Worm (Caenorhabditis elegans): ENCODE data around the gene fbxc-27.

Gene fbxc-27

ce11 chrII:909554-909953, at the start of gene fbxc-27, which contains the start of gene fbxc-24:
fbxc-27 (plus strand) TSS chrII:909769.
fbxc-24 (minus strand) TSS chrII:909654.
- TF ChIP-seq tab-1 (GFP tag; IDR thresholded peaks at IDR 0.05) (no peak), T22C8.4 (GFP tag; IDR thresholded peaks at IDR 0.05) (no peak), med-1 (GFP tag; optimal IDR thresholded peaks at IDR 0.05; ENCODE audit: insufficient read depth) (no peak), ztf-23 (GFP tag; IDR thresholded peaks at IDR 0.05) (no peak), klf-2 (GFP tag; conservative IDR thresholded peaks at IDR 0.05) (no peak), flt-1 (GFP tag; IDR thresholded peaks at IDR 0.05) (no peak), ztf-29 (GFP tag; IDR thresholded peaks at IDR 0.05) (no peak), ref-1 (GFP tag; conservative IDR thresholded peaks at IDR 0.05) (no peak), cog-1 (tag; optimal IDR thresholded peaks at IDR 0.05) (no peak)

DNA sequence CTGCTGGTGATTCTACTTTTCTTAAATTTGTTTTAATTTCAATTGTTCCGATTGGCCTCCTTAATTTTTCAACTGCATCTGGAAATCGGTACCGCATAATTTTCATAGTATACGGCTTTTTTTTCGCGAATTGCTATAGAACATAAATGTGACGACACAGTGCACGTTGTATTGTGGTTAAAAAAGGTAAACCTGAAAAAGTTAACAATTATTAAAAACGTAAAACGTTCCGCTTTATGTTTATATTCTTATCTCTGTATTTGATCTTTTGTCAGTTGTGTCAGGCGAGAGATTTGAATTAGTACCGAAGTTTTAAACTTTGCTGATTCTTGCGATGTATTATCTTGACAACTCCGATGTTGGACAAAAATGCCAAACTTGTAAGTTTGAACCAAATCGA, 48.0 kb upstream of the fbxc-27 start, which contains the start of gene Y46B2A.4:
Y46B2A.4 (plus strand) TSS at position 301 of the 400 bp plus-strand sequence.
- no peak for TF ChIP-seq med-1 (GFP tag; optimal IDR thresholded peaks at IDR 0.05; ENCODE audit: insufficient read depth)
- TF ChIP-seq ztf-23 (GFP tag; IDR thresholded peaks at IDR 0.05) = no peak
- TF ChIP-seq tab-1 (GFP tag; IDR thresholded peaks at IDR 0.05) = no peak
- no peak for TF ChIP-seq cog-1 (tag; optimal IDR thresholded peaks at IDR 0.05)
- TF ChIP-seq ztf-29 (GFP tag; IDR thresholded peaks at IDR 0.05) = no peak
- TF ChIP-seq klf-2 (GFP tag; conservative IDR thresholded peaks at IDR 0.05) = no peak
- TF ChIP-seq ref-1 (GFP tag; conservative IDR thresholded peaks at IDR 0.05) = no peak
- TF ChIP-seq T22C8.4 (GFP tag; IDR thresholded peaks at IDR 0.05) = no peak
- TF ChIP-seq flt-1 (GFP tag; IDR thresholded peaks at IDR 0.05) = no peak

DNA sequence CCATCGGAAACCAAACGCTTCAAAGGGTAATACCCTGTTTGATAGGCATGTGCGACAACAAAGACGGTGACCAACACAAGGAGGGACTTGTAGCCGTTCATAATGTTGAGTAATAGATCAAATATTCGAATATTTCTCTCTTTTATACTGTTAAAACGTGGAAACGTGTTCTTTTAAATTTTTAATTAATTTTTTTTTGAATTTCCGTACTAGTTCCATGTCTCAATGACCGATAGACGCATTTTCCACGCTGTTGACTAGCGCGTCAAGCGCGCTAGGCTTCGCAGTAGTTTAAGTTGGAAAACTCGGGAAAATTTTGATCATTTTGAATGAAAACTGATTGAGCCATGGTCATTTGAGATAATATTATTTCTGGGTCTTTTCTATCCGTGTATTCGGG, 42.8 kb upstream of the fbxc-27 start, which contains the start of gene Y46B2A.3:
Y46B2A.3 (minus strand) TSS at position 101 of the 400 bp plus-strand sequence.
- TF ChIP-seq tab-1 (GFP tag; IDR thresholded peaks at IDR 0.05) = no peak
- TF ChIP-seq ztf-23 (GFP tag; IDR thresholded peaks at IDR 0.05) = no peak
- TF ChIP-seq ref-1 (GFP tag; conservative IDR thresholded peaks at IDR 0.05) = no peak
- TF ChIP-seq T22C8.4 (GFP tag; IDR thresholded peaks at IDR 0.05) = no peak
- no peak for TF ChIP-seq klf-2 (GFP tag; conservative IDR thresholded peaks at IDR 0.05)
- TF ChIP-seq flt-1 (GFP tag; IDR thresholded peaks at IDR 0.05) = no peak
- no peak for TF ChIP-seq med-1 (GFP tag; optimal IDR thresholded peaks at IDR 0.05; ENCODE audit: insufficient read depth)
- no peak for TF ChIP-seq ztf-29 (GFP tag; IDR thresholded peaks at IDR 0.05)
- no peak for TF ChIP-seq cog-1 (tag; optimal IDR thresholded peaks at IDR 0.05)

DNA sequence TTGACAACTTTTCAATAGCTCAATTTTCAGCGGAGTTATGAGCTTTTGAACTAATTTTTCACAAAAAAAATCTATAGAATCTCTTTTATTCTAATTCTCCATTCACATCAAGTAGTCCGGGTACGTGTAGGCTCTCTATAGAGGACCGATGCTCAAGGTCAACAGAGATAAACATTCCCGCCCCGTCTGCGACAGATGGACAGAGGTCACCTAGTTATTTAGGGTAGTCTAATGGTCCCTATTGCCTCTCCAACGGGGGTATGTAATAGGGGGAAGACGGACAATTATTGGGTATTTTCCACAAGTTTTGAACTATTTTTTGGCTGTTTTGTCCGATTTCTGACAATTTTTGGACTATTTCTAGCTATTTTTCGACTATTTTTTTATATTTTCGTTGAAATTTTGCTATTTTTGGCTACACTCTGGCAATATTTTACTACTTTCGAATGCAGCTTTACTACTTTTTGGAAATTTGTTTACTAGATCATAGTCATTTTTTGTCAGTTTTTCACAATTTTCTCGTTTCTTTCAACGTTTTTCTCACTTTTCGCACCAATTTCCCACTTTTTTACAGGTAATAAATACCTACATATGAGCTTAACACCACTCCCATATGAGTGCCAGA, 41.2 kb upstream of the fbxc-27 start, which contains the start of gene fbxc-51:
fbxc-51 (plus strand) TSS at position 575 of the 625 bp plus-strand sequence.
- TF ChIP-seq cog-1 (tag; optimal IDR thresholded peaks at IDR 0.05) = no peak
- TF ChIP-seq klf-2 (GFP tag; conservative IDR thresholded peaks at IDR 0.05) = no peak
- TF ChIP-seq tab-1 (GFP tag; IDR thresholded peaks at IDR 0.05) = no peak
- no peak for TF ChIP-seq ztf-23 (GFP tag; IDR thresholded peaks at IDR 0.05)
- no peak for TF ChIP-seq ref-1 (GFP tag; conservative IDR thresholded peaks at IDR 0.05)
- no peak for TF ChIP-seq ztf-29 (GFP tag; IDR thresholded peaks at IDR 0.05)
- no peak for TF ChIP-seq T22C8.4 (GFP tag; IDR thresholded peaks at IDR 0.05)
- no peak for TF ChIP-seq flt-1 (GFP tag; IDR thresholded peaks at IDR 0.05)
- no peak for TF ChIP-seq med-1 (GFP tag; optimal IDR thresholded peaks at IDR 0.05; ENCODE audit: insufficient read depth)

- TF ChIP-seq ref-1 (GFP tag; conservative IDR thresholded peaks at IDR 0.05) (no peak), med-1 (GFP tag; optimal IDR thresholded peaks at IDR 0.05; ENCODE audit: insufficient read depth) (no peak), ztf-23 (GFP tag; IDR thresholded peaks at IDR 0.05) (no peak), cog-1 (tag; optimal IDR thresholded peaks at IDR 0.05) (no peak), klf-2 (GFP tag; conservative IDR thresholded peaks at IDR 0.05) (no peak), flt-1 (GFP tag; IDR thresholded peaks at IDR 0.05) (no peak)
Measured at ce11 chrII:869316-869715, 40.3 kb upstream of the fbxc-27 start.

DNA sequence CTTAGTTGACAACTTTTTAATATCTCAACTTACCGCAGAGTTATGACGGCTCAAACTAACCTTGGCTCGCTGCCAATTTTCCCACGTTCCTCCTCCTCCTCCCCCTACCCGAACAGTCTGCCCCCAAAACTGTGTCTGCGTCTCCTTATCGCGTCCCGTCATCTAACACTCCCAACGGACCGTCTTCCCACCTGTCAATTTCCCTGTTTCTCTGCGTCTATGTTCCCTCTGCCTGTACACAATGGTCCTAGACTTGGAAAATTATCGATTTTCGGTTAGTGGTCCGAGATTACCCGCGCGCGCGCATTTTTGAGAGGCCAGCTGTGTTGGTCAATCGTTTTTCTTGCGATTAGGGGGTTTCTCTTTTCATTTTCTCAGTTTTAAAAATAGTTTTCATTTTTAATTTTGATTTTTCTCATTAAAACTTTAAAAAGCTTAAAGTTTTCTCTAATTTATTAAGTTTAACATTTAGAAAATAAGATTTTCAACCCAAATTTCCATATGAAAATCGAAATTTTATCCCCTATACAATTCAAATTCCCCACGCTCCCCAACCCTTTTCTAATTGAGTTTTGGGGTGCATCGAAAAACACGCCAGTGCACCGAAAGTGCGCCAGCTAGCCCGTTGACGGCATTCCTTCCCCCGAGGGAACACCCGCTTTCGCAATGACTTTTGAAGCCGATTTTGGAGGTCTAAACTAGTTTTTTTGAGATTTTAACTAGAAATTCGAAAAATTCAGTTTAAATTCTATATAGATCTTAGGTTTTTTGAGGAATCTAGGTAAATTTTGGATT, 36.4 kb upstream of the fbxc-27 start, which contains the start of gene alg-2:
alg-2 (plus strand) TSS at position 220 of the 795 bp plus-strand sequence.
- TF ChIP-seq ztf-29 (GFP tag; IDR thresholded peaks at IDR 0.05) (no peak), ztf-23 (GFP tag; IDR thresholded peaks at IDR 0.05) (no peak), tab-1 (GFP tag; IDR thresholded peaks at IDR 0.05) (0 out of 2 replicates have a peak, but pooled peaks have one; percentile 41), flt-1 (GFP tag; IDR thresholded peaks at IDR 0.05) (0 out of 2 replicates have a peak, but pooled peaks have one; percentile 15), T22C8.4 (GFP tag; IDR thresholded peaks at IDR 0.05) (peak; percentile 71; the same call in 1 of the 2 replicates)

ce11 chrII:875739-876138, 33.8 kb upstream of the fbxc-27 start:
- TF ChIP-seq klf-2 (GFP tag; conservative IDR thresholded peaks at IDR 0.05) = no peak
- TF ChIP-seq tab-1 (GFP tag; IDR thresholded peaks at IDR 0.05) = no peak

DNA sequence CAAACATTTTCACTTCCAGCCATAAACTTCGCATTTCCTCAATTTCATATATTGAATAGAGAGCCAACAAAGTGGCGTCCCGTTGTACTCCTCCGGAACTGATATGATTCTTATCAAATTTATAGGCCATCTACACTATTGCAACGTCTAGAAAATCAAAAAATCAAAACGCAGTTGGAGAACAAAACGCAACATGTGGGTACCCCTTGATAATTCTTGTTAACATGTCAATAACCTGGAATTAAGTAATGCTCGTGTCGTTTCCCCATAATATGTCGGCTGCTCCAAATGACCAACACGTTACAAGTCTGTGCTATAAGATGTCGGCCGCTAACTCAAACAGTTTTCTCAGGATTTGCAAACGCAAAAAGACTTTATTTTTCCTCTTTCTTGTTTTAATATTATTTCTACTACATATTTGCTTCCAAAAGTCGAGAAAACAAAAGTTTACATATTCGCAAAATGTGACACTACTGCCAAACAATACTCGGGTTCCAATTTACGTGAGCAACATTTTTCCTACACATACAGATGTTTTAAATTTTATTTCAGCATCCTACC, 28.8 kb upstream of the fbxc-27 start:
- TF ChIP-seq cog-1 (tag; optimal IDR thresholded peaks at IDR 0.05) (no peak), klf-2 (GFP tag; conservative IDR thresholded peaks at IDR 0.05) (no peak), ref-1 (GFP tag; conservative IDR thresholded peaks at IDR 0.05) (no peak), T22C8.4 (GFP tag; IDR thresholded peaks at IDR 0.05) (no peak), ztf-29 (GFP tag; IDR thresholded peaks at IDR 0.05) (no peak), tab-1 (GFP tag; IDR thresholded peaks at IDR 0.05) (no peak)

DNA sequence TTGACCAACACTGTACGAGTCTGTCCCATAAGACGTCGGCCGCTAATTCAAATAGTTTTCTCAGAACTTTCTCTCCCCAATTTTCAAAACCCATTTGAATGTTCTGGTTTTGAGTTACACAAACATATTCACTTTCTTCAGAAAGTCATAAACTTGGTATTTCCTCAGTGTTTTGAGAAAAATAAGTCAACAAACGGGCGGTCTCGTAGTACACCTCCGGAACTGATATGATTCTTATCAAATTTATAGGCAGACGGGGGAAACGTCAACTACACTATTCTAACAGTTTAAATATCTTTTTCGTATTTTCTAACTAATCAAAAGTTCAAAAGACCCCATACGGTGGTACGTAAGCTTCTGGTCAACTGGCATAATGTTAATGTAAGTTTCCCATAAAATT, 25.4 kb upstream of the fbxc-27 start:
- TF ChIP-seq flt-1 (GFP tag; IDR thresholded peaks at IDR 0.05) (no peak), cog-1 (tag; optimal IDR thresholded peaks at IDR 0.05) (no peak), ztf-29 (GFP tag; IDR thresholded peaks at IDR 0.05) (no peak)
